Worm (Caenorhabditis elegans) whole organism, L4 larva: Measurements from ENCODE around the gene C25F9.2.

Experiments
- F49E8.2 ChIP-seq: sonication (generic microtip); optimal IDR thresholded peaks from 2 replicates; lab custom pipeline; 2016; ENCODE audit warnings: missing compliant biosample characterization, mild to moderate bottlenecking, missing genetic modification characterization, borderline replicate concordance
- Y105C5A.15 ChIP-seq: fragments of 200-800 bp; sonication (Bioruptor generic); IDR thresholded peaks from 2 replicates; pipeline ENCODE4 v1.3.6; 2022; ENCODE audit warnings: missing genetic modification characterization, missing compliant biosample characterization
- gei-8 ChIP-seq: fragments of 200-800 bp; sonication (Bioruptor generic); optimal IDR thresholded peaks from 2 replicates; lab custom pipeline; 2018; ENCODE audit warnings: mild to moderate bottlenecking, missing genetic modification characterization, missing compliant biosample characterization
- hmg-1.1 ChIP-seq: fragments of 200-800 bp; sonication (Bioruptor generic); IDR thresholded peaks from 2 replicates; pipeline ENCODE4 v1.3.6; 2022; ENCODE audit warnings: missing genetic modification reagents, missing genetic modification characterization, missing compliant biosample characterization
- lin-29 ChIP-seq: fragments of 200-800 bp; sonication (Bioruptor generic); IDR thresholded peaks from 2 replicates; pipeline ENCODE4 v1.3.6; 2022; ENCODE audit warnings: missing genetic modification reagents, missing genetic modification characterization, missing compliant biosample characterization
- nhr-28 ChIP-seq: fragments of 150-350 bp; optimal IDR thresholded peaks from 2 replicates; lab custom pipeline; 2014; ENCODE audit warnings: missing biosample characterization, missing genetic modification characterization
- nhr-41 ChIP-seq: fragments of 200-800 bp; sonication (Bioruptor generic); IDR thresholded peaks from 2 replicates; pipeline ENCODE4 v1.3.6; 2022; ENCODE audit warnings: missing genetic modification reagents, missing genetic modification characterization, missing compliant biosample characterization
- pha-4 ChIP-seq, 2 experiments: fragments of 150-350 bp in 1 of 2; fragments of 200-800 bp in 1 of 2; sonication (Bioruptor generic) in 1 of 2; IDR thresholded peaks in 1 of 2; optimal IDR thresholded peaks in 1 of 2; 2 replicates each; pipeline versions ENCODE4 v1.3.6 to Lab custom; 2014 to 2022; ENCODE audit warnings: missing genetic modification characterization in 2 of 2, missing genetic modification reagents in 2 of 2, missing biosample characterization in 1 of 2, missing compliant biosample characterization in 1 of 2
- skn-1 ChIP-seq: fragments of 150-350 bp; optimal IDR thresholded peaks from 2 replicates; lab custom pipeline; 2014; ENCODE audit warnings: missing biosample characterization, missing genetic modification characterization
- snpc-1.2 ChIP-seq: fragments of 200-800 bp; sonication (Bioruptor generic); IDR thresholded peaks from 2 replicates; pipeline ENCODE4 v1.3.6; 2022; ENCODE audit warnings: missing genetic modification reagents, missing genetic modification characterization, missing compliant biosample characterization
- unc-62 ChIP-seq, 3 experiments: fragments of 150-350 bp in 1 of 3; sonication (generic microtip); optimal IDR thresholded peaks in 2 of 3; peaks in 1 of 3; 1 replicate in 1 of 3; 2 replicates in 2 of 3; lab custom pipeline; 2014 to 2017; ENCODE audit warnings: missing biosample characterization in 3 of 3, missing genetic modification characterization in 3 of 3, missing genetic modification reagents in 3 of 3, missing genotype in 1 of 3
- ztf-7 ChIP-seq: fragments of 150-350 bp; optimal IDR thresholded peaks from 2 replicates; lab custom pipeline; 2014; ENCODE audit warnings: missing biosample characterization, missing genetic modification characterization

DNA sequence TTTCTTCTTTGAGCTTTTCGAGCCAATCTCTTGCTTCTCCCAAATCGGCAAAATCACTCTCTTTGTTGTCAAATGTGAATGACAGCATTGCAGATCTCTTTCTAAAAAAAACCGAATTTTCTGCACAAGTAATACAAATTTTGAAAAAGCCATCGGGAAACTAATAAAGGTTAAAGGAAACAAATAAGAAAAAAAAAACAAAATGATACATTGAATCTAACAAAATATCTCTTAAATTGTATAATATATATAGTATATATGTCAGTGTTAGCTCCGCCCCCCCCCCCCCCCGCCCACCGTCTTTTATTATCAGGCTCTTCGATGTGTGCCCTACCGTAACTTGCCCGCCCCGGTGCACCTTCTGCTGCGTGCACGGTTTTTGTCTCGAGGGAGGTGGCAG lies 11.7 kb downstream of the C25F9.2 start, which contains the start of gene C25F9.11:
- TF ChIP-seq snpc-1.2 (GFP tag; lab: Robert Waterston, UW): no peak
- TF ChIP-seq skn-1 (tag; lab: Kevin White, UChicago): no peak
- TF ChIP-seq nhr-41 (GFP tag; lab: Robert Waterston, UW): no peak
- no peak for TF ChIP-seq nhr-28 (tag; lab: Kevin White, UChicago)
- TF ChIP-seq hmg-1.1 (GFP tag; lab: Robert Waterston, UW): no peak
- TF ChIP-seq Y105C5A.15 (GFP tag; lab: Robert Waterston, UW): no peak
- TF ChIP-seq ztf-7 (tag; lab: Kevin White, UChicago): no peak
- TF ChIP-seq unc-62 (GFP tag; optimal IDR thresholded peaks at IDR 0.05 in 1 of 2; lab: Kevin White, UChicago): no peak
- no peak for TF ChIP-seq unc-62 (tag; optimal IDR thresholded peaks at IDR 0.05; lab: Kevin White, UChicago)
- no peak for TF ChIP-seq pha-4 (GFP tag; IDR thresholded peaks at IDR 0.05; lab: Robert Waterston, UW)
- no peak for TF ChIP-seq pha-4 (tag; optimal IDR thresholded peaks at IDR 0.05; lab: Kevin White, UChicago)
- TF ChIP-seq lin-29 (GFP tag; lab: Robert Waterston, UW): no peak
- TF ChIP-seq F49E8.2 (tag; lab: Kevin White, UChicago): no peak
- TF ChIP-seq gei-8 (GFP tag; lab: Kevin White, UChicago): no peak
